Fruit fly (Drosophila melanogaster) whole organism, wandering third instar larva: Measurements from ENCODE around the gene CG5390.

Experiments
- Dfd ChIP-seq: fragments of >200 bp; optimal IDR thresholded peaks from 2 replicates; lab custom pipeline; 2017; ENCODE audit warnings: missing biosample characterization, missing genetic modification characterization
- Dif ChIP-seq: fragments of 200-275, 200-300 bp; sonication (Bioruptor generic); optimal IDR thresholded peaks from 2 replicates; lab custom pipeline; 2018; ENCODE audit warnings: missing biosample characterization, missing genetic modification characterization; ENCODE audit not compliant: partially characterized antibody
- Hr78 ChIP-seq: fragments of >200 bp; optimal IDR thresholded peaks from 2 replicates; lab custom pipeline; 2017; ENCODE audit warnings: missing biosample characterization, missing genetic modification characterization
- Hr83 ChIP-seq: fragments of 200-300 bp; sonication (Bioruptor generic); optimal IDR thresholded peaks from 2 replicates; lab custom pipeline; 2016; ENCODE audit warnings: missing biosample characterization, mild to moderate bottlenecking, missing genetic modification characterization, moderate library complexity; ENCODE audit not compliant: poor library complexity, severe bottlenecking
- Myc ChIP-seq: fragments of >200 bp; optimal IDR thresholded peaks from 2 replicates; lab custom pipeline; 2017
- brk ChIP-seq: fragments of 200-800 bp; sonication (Bioruptor generic); optimal IDR thresholded peaks from 2 replicates; lab custom pipeline; 2016; ENCODE audit warnings: missing biosample characterization, mild to moderate bottlenecking, missing genetic modification characterization
- h ChIP-seq: fragments of 200-800 bp; sonication (Bioruptor generic); optimal IDR thresholded peaks from 3 replicates; lab custom pipeline; 2016; ENCODE audit warnings: missing biosample characterization, mild to moderate bottlenecking, missing genetic modification characterization

DNA sequence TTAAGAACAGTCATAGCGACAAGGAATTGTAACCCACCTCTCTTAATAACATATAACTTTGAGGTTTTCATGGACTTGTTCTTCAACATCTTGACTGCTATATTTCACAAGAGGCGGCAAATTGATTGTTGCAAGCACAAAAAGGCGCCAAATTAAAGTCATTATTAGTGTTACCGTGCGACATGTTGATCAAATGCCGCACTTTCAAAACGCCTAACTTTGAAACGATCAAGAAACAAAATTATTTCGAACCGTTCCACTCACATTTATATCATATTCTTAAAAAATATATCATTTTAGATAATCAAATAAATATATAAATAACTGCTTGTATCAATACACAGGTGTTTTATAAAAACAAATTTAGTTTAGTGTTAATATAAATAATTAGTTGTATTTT lies 21.4 kb upstream of the CG5390 start, which contains the start of gene RnrL:
- no peak for TF ChIP-seq Myc (lab: Kevin White, UChicago)
- TF ChIP-seq Hr78 (GFP tag; lab: Kevin White, UChicago) = no peak
- no peak for TF ChIP-seq h
- no peak for TF ChIP-seq Dif
- no peak for TF ChIP-seq brk (GFP tag; lab: Kevin White, UChicago)
- TF ChIP-seq Dfd (GFP tag; lab: Kevin White, UChicago) = no peak
- no peak for TF ChIP-seq Hr83
